Worm (Caenorhabditis elegans): ENCODE results near the gene K07H8.2.

K07H8.2 gene

ce11 chrIV:8259904-8260303, 31.4 kb upstream of the K07H8.2 start, which contains the start of gene K07H8.7:
TSS of gene K07H8.7 (minus strand) at chrIV:8260004.
- TF ChIP-seq ztf-29 (GFP tag; IDR thresholded peaks at IDR 0.05) (no peak), klf-2 (GFP tag; conservative IDR thresholded peaks at IDR 0.05) (no peak), ref-1 (GFP tag; conservative IDR thresholded peaks at IDR 0.05) (no peak), tab-1 (GFP tag; IDR thresholded peaks at IDR 0.05) (no peak), med-1 (GFP tag; optimal IDR thresholded peaks at IDR 0.05; ENCODE audit: insufficient read depth) (no peak), cog-1 (tag; optimal IDR thresholded peaks at IDR 0.05) (no peak), T22C8.4 (GFP tag; IDR thresholded peaks at IDR 0.05) (no peak), ztf-23 (GFP tag; IDR thresholded peaks at IDR 0.05) (no peak), flt-1 (GFP tag; IDR thresholded peaks at IDR 0.05) (no peak)

ce11 chrIV:8260848-8261638, 30.3 kb upstream of the K07H8.2 start, which contains the start of gene vit-6:
TSS of gene vit-6 (plus strand) at chrIV:8261157.
- TF ChIP-seq flt-1 (GFP tag; IDR thresholded peaks at IDR 0.05) (no peak), klf-2 (GFP tag; conservative IDR thresholded peaks at IDR 0.05) (no peak), T22C8.4 (GFP tag; IDR thresholded peaks at IDR 0.05) (no peak), ztf-29 (GFP tag; IDR thresholded peaks at IDR 0.05) (no peak), cog-1 (tag; optimal IDR thresholded peaks at IDR 0.05) (no peak), ztf-23 (GFP tag; IDR thresholded peaks at IDR 0.05) (no peak), med-1 (GFP tag; optimal IDR thresholded peaks at IDR 0.05; ENCODE audit: insufficient read depth) (no peak), ref-1 (GFP tag; conservative IDR thresholded peaks at IDR 0.05) (no peak), tab-1 (GFP tag; IDR thresholded peaks at IDR 0.05) (no peak)

ce11 chrIV:8262671-8263070, 28.7 kb upstream of the K07H8.2 start:
- TF ChIP-seq ztf-29 (GFP tag; IDR thresholded peaks at IDR 0.05) = no peak
- TF ChIP-seq ref-1 (GFP tag; conservative IDR thresholded peaks at IDR 0.05) = no peak
- TF ChIP-seq klf-2 (GFP tag; conservative IDR thresholded peaks at IDR 0.05) = no peak

- TF ChIP-seq ztf-29 (GFP tag; IDR thresholded peaks at IDR 0.05) (no peak), ztf-23 (GFP tag; IDR thresholded peaks at IDR 0.05) (no peak), cog-1 (tag; optimal IDR thresholded peaks at IDR 0.05) (no peak), ref-1 (GFP tag; conservative IDR thresholded peaks at IDR 0.05) (no peak), med-1 (GFP tag; optimal IDR thresholded peaks at IDR 0.05; ENCODE audit: insufficient read depth) (no peak)
Observed at ce11 chrIV:8266024-8266949, 25.0 kb upstream of the K07H8.2 start.

- no peak for TF ChIP-seq ztf-29 (GFP tag; IDR thresholded peaks at IDR 0.05)
- no peak for TF ChIP-seq flt-1 (GFP tag; IDR thresholded peaks at IDR 0.05)
- TF ChIP-seq tab-1 (GFP tag; IDR thresholded peaks at IDR 0.05) = no peak
- TF ChIP-seq med-1 (GFP tag; optimal IDR thresholded peaks at IDR 0.05; ENCODE audit: insufficient read depth) = no peak
- no peak for TF ChIP-seq cog-1 (tag; optimal IDR thresholded peaks at IDR 0.05)
- TF ChIP-seq ztf-23 (GFP tag; IDR thresholded peaks at IDR 0.05) = no peak
- no peak for TF ChIP-seq T22C8.4 (GFP tag; IDR thresholded peaks at IDR 0.05)
- no peak for TF ChIP-seq klf-2 (GFP tag; conservative IDR thresholded peaks at IDR 0.05)
- TF ChIP-seq ref-1 (GFP tag; conservative IDR thresholded peaks at IDR 0.05) = no peak
Observed at ce11 chrIV:8268024-8268423, 23.3 kb upstream of the K07H8.2 start, which contains the start of the genes K07H8.5 and K07H8.8. TSS of gene K07H8.5 (plus strand) at chrIV:8268324. TSS of gene K07H8.8 (minus strand) at chrIV:8268412.

ce11 chrIV:8273334-8273733, 18.0 kb upstream of the K07H8.2 start:
- TF ChIP-seq tab-1 (GFP tag; IDR thresholded peaks at IDR 0.05) = no peak
- TF ChIP-seq T22C8.4 (GFP tag; IDR thresholded peaks at IDR 0.05) = no peak
- TF ChIP-seq klf-2 (GFP tag; conservative IDR thresholded peaks at IDR 0.05) = no peak
- no peak for TF ChIP-seq ztf-23 (GFP tag; IDR thresholded peaks at IDR 0.05)
- TF ChIP-seq med-1 (GFP tag; optimal IDR thresholded peaks at IDR 0.05; ENCODE audit: insufficient read depth) = no peak
- TF ChIP-seq flt-1 (GFP tag; IDR thresholded peaks at IDR 0.05) = no peak
- no peak for TF ChIP-seq ztf-29 (GFP tag; IDR thresholded peaks at IDR 0.05)
- no peak for TF ChIP-seq cog-1 (tag; optimal IDR thresholded peaks at IDR 0.05)
- no peak for TF ChIP-seq ref-1 (GFP tag; conservative IDR thresholded peaks at IDR 0.05)

ce11 chrIV:8275232-8275631, 16.1 kb upstream of the K07H8.2 start, which contains the start of gene K07H8.11:
TSS of gene K07H8.11 (minus strand) at chrIV:8275332.
- TF ChIP-seq klf-2 (GFP tag; conservative IDR thresholded peaks at IDR 0.05) (no peak), T22C8.4 (GFP tag; IDR thresholded peaks at IDR 0.05) (no peak), ztf-23 (GFP tag; IDR thresholded peaks at IDR 0.05) (no peak), cog-1 (tag; optimal IDR thresholded peaks at IDR 0.05) (no peak), flt-1 (GFP tag; IDR thresholded peaks at IDR 0.05) (no peak), med-1 (GFP tag; optimal IDR thresholded peaks at IDR 0.05; ENCODE audit: insufficient read depth) (no peak), tab-1 (GFP tag; IDR thresholded peaks at IDR 0.05) (no peak), ztf-29 (GFP tag; IDR thresholded peaks at IDR 0.05) (no peak), ref-1 (GFP tag; conservative IDR thresholded peaks at IDR 0.05) (no peak)

- TF ChIP-seq ztf-23 (GFP tag; IDR thresholded peaks at IDR 0.05) (no peak), ref-1 (GFP tag; conservative IDR thresholded peaks at IDR 0.05) (no peak), cog-1 (tag; optimal IDR thresholded peaks at IDR 0.05) (no peak), flt-1 (GFP tag; IDR thresholded peaks at IDR 0.05) (no peak), klf-2 (GFP tag; conservative IDR thresholded peaks at IDR 0.05) (no peak), T22C8.4 (GFP tag; IDR thresholded peaks at IDR 0.05) (no peak), med-1 (GFP tag; optimal IDR thresholded peaks at IDR 0.05; ENCODE audit: insufficient read depth) (no peak), tab-1 (GFP tag; IDR thresholded peaks at IDR 0.05) (no peak), ztf-29 (GFP tag; IDR thresholded peaks at IDR 0.05) (no peak)
Observed at ce11 chrIV:8276609-8277008, 14.7 kb upstream of the K07H8.2 start, which contains the start of gene K07H8.12. TSS of gene K07H8.12 (minus strand) at chrIV:8276709.

- TF ChIP-seq cog-1 (tag; optimal IDR thresholded peaks at IDR 0.05) = no peak
- TF ChIP-seq med-1 (GFP tag; optimal IDR thresholded peaks at IDR 0.05; ENCODE audit: insufficient read depth) = no peak
- TF ChIP-seq ref-1 (GFP tag; conservative IDR thresholded peaks at IDR 0.05) = no peak
- no peak for TF ChIP-seq T22C8.4 (GFP tag; IDR thresholded peaks at IDR 0.05)
- no peak for TF ChIP-seq tab-1 (GFP tag; IDR thresholded peaks at IDR 0.05)
- no peak for TF ChIP-seq ztf-29 (GFP tag; IDR thresholded peaks at IDR 0.05)
- TF ChIP-seq flt-1 (GFP tag; IDR thresholded peaks at IDR 0.05) = no peak
- no peak for TF ChIP-seq ztf-23 (GFP tag; IDR thresholded peaks at IDR 0.05)
- no peak for TF ChIP-seq klf-2 (GFP tag; conservative IDR thresholded peaks at IDR 0.05)
Observed at ce11 chrIV:8283214-8283613, 8.1 kb upstream of the K07H8.2 start.

Data from whole organism, midembryonic.